Worm (Caenorhabditis elegans) whole organism, L1 larva: ENCODE results near the gene plk-3.

Source experiments
- C04F5.9 ChIP-seq: sonication (generic microtip); optimal IDR thresholded peaks from 2 replicates; lab custom pipeline; 2016; ENCODE audit warnings: missing genetic modification characterization, missing compliant biosample characterization
- C16A3.4 ChIP-seq: fragments of 150-350 bp; optimal IDR thresholded peaks from 2 replicates; lab custom pipeline; 2014; ENCODE audit warnings: missing biosample characterization, missing genetic modification characterization
- F16B12.6 ChIP-seq: fragments of 150-350 bp; optimal IDR thresholded peaks from 2 replicates; lab custom pipeline; 2014; ENCODE audit warnings: missing biosample characterization, missing genetic modification characterization
- Y116A8C.19 ChIP-seq: sonication (generic microtip); optimal IDR thresholded peaks from 2 replicates; lab custom pipeline; 2016; ENCODE audit warnings: missing compliant biosample characterization, missing genetic modification characterization, borderline replicate concordance
- aha-1 ChIP-seq: fragments of 150-350 bp; optimal IDR thresholded peaks from 2 replicates; lab custom pipeline; 2014; ENCODE audit warnings: missing biosample characterization, missing genetic modification characterization
- aly-2 ChIP-seq: fragments of 150-350 bp; optimal IDR thresholded peaks from 2 replicates; lab custom pipeline; 2014; ENCODE audit warnings: missing biosample characterization, missing genetic modification characterization
- ama-1 ChIP-seq: fragments of 150-350 bp; optimal IDR thresholded peaks from 2 replicates; lab custom pipeline; 2014
- ceh-63 ChIP-seq: fragments of 200-800 bp; sonication (Bioruptor generic); optimal IDR thresholded peaks from 2 replicates; lab custom pipeline; 2018; ENCODE audit warnings: mild to moderate bottlenecking, missing genetic modification characterization, missing compliant biosample characterization
- ceh-8 ChIP-seq: fragments of 200-800 bp; sonication (Bioruptor generic); optimal IDR thresholded peaks from 2 replicates; lab custom pipeline; 2018; ENCODE audit warnings: mild to moderate bottlenecking, missing genetic modification characterization, moderate library complexity, missing compliant biosample characterization
- ceh-82 ChIP-seq, 3 experiments: fragments of 150-350 bp in 1 of 3; sonication (generic microtip) in 2 of 3; optimal IDR thresholded peaks; 2 replicates each; lab custom pipeline; 2014 to 2017; ENCODE audit warnings: missing biosample characterization in 3 of 3, missing genetic modification characterization in 3 of 3
- ceh-88 ChIP-seq: fragments of 200-800 bp; sonication (Bioruptor generic); IDR thresholded peaks from 2 replicates; pipeline ENCODE4 v1.3.6; 2022; ENCODE audit warnings: missing genetic modification characterization, missing compliant biosample characterization
- ces-1 ChIP-seq: fragments of 150-350 bp; optimal IDR thresholded peaks from 2 replicates; lab custom pipeline; 2014; ENCODE audit warnings: missing biosample characterization, missing genetic modification reagents, missing genetic modification characterization
- dsc-1 ChIP-seq: sonication (generic microtip); optimal IDR thresholded peaks from 2 replicates; lab custom pipeline; 2016; ENCODE audit warnings: mild to moderate bottlenecking, missing genetic modification characterization, missing compliant biosample characterization
- efl-1 ChIP-seq, 4 experiments: fragments of 150-350 bp; optimal IDR thresholded peaks in 3 of 4; peaks in 1 of 4; 1 replicate in 1 of 4; 2 replicates in 3 of 4; lab custom pipeline; 2014; ENCODE audit warnings: missing biosample characterization in 2 of 4, missing genetic modification characterization in 2 of 4, missing genetic modification reagents in 2 of 4
- elt-2 ChIP-seq: sonication (generic microtip); optimal IDR thresholded peaks from 2 replicates; lab custom pipeline; 2016; ENCODE audit warnings: missing genetic modification characterization, mild to moderate bottlenecking, inconsistent platforms, missing compliant biosample characterization, missing genetic modification reagents
- ets-5 ChIP-seq: fragments of 200-800 bp; sonication (Bioruptor generic); IDR thresholded peaks from 2 replicates; pipeline ENCODE4 v1.3.6; 2022; ENCODE audit warnings: missing genetic modification characterization, missing compliant biosample characterization
- fkh-8 ChIP-seq: sonication (generic microtip); optimal IDR thresholded peaks from 2 replicates; lab custom pipeline; 2016; ENCODE audit warnings: mild to moderate bottlenecking, missing genetic modification characterization, missing compliant biosample characterization
- grh-1 ChIP-seq: fragments of 200-800 bp; sonication (Bioruptor generic); IDR thresholded peaks from 2 replicates; pipeline ENCODE4 v1.3.6; 2022; ENCODE audit warnings: missing genetic modification reagents, missing genetic modification characterization, missing compliant biosample characterization
- hlh-17 ChIP-seq: fragments of 200-800 bp; sonication (Bioruptor generic); optimal IDR thresholded peaks from 2 replicates; lab custom pipeline; 2018; ENCODE audit warnings: missing genetic modification characterization, mild to moderate bottlenecking, missing compliant biosample characterization, moderate library complexity, borderline replicate concordance
- hlh-4 ChIP-seq: sonication (generic microtip); optimal IDR thresholded peaks from 2 replicates; lab custom pipeline; 2016; ENCODE audit warnings: mild to moderate bottlenecking, missing genetic modification characterization, missing compliant biosample characterization
- irx-1 ChIP-seq: sonication (generic microtip); optimal IDR thresholded peaks from 2 replicates; lab custom pipeline; 2016; ENCODE audit warnings: missing genetic modification characterization, missing compliant biosample characterization
- lin-14 ChIP-seq: fragments of 200-800 bp; sonication (Bioruptor generic); optimal IDR thresholded peaks from 2 replicates; lab custom pipeline; 2018; ENCODE audit warnings: mild to moderate bottlenecking, missing genetic modification characterization, moderate library complexity, missing compliant biosample characterization
- lin-35 ChIP-seq, 2 experiments: fragments of 150-350 bp; optimal IDR thresholded peaks; 2 replicates each; lab custom pipeline; 2014; ENCODE audit warnings: missing biosample characterization in 2 of 2, missing genetic modification characterization in 2 of 2, missing genetic modification reagents in 2 of 2
- lin-39 ChIP-seq: fragments of 150-350 bp; optimal IDR thresholded peaks from 2 replicates; lab custom pipeline; 2014; ENCODE audit warnings: missing biosample characterization, missing genetic modification reagents, missing genetic modification characterization
- lsy-2 ChIP-seq, 2 experiments: fragments of 150-350 bp; optimal IDR thresholded peaks; 2 replicates each; lab custom pipeline; 2014; ENCODE audit warnings: missing biosample characterization in 2 of 2, missing genetic modification characterization in 2 of 2
- mep-1 ChIP-seq: fragments of 150-350 bp; optimal IDR thresholded peaks from 2 replicates; lab custom pipeline; 2014; ENCODE audit warnings: missing biosample characterization, missing genetic modification characterization
- nhr-11 ChIP-seq: fragments of 150-350 bp; optimal IDR thresholded peaks from 2 replicates; lab custom pipeline; 2014; ENCODE audit warnings: missing biosample characterization, missing genetic modification characterization
- nhr-19 ChIP-seq: fragments of 200-800 bp; sonication (Bioruptor generic); conservative IDR thresholded peaks from 2 replicates; pipeline ENCODE4 v1.3.6; 2022; ENCODE audit warnings: missing genetic modification characterization, missing compliant biosample characterization
- nhr-20 ChIP-seq: sonication (generic microtip); optimal IDR thresholded peaks from 2 replicates; lab custom pipeline; 2016; ENCODE audit warnings: mild to moderate bottlenecking, missing genetic modification characterization, missing compliant biosample characterization
- nhr-47 ChIP-seq: sonication (generic microtip); optimal IDR thresholded peaks from 2 replicates; lab custom pipeline; 2016; ENCODE audit warnings: mild to moderate bottlenecking, missing genetic modification characterization, moderate library complexity, missing compliant biosample characterization
- nhr-76 ChIP-seq: sonication (generic microtip); optimal IDR thresholded peaks from 2 replicates; lab custom pipeline; 2017; ENCODE audit warnings: missing biosample characterization, missing genetic modification characterization
- nhr-77 ChIP-seq: fragments of 150-350 bp; optimal IDR thresholded peaks from 2 replicates; lab custom pipeline; 2014; ENCODE audit warnings: missing biosample characterization, missing genetic modification characterization
- nhr-90 ChIP-seq: sonication (generic microtip); optimal IDR thresholded peaks from 2 replicates; lab custom pipeline; 2016; ENCODE audit warnings: mild to moderate bottlenecking, missing genetic modification characterization, missing compliant biosample characterization; ENCODE audit not compliant: poor library complexity
- pag-3 ChIP-seq: sonication (generic microtip); optimal IDR thresholded peaks from 2 replicates; lab custom pipeline; 2017; ENCODE audit warnings: missing genetic modification characterization, mild to moderate bottlenecking, missing compliant biosample characterization, antibody characterized with exemption, borderline replicate concordance; ENCODE audit not compliant: insufficient read depth
- pqm-1 ChIP-seq: sonication (generic microtip); optimal IDR thresholded peaks from 3 replicates; lab custom pipeline; 2017; ENCODE audit warnings: missing biosample characterization, missing genetic modification characterization
- skn-1 ChIP-seq: fragments of 150-350 bp; optimal IDR thresholded peaks from 2 replicates; lab custom pipeline; 2014; ENCODE audit warnings: missing biosample characterization, missing genetic modification characterization
- sptf-1 ChIP-seq: fragments of 150-350 bp; optimal IDR thresholded peaks from 2 replicates; lab custom pipeline; 2014; ENCODE audit warnings: missing biosample characterization, missing genetic modification characterization
- swsn-7 ChIP-seq: sonication (generic microtip); optimal IDR thresholded peaks from 2 replicates; lab custom pipeline; 2016; ENCODE audit warnings: missing genetic modification characterization, missing compliant biosample characterization
- tbx-2 ChIP-seq: sonication (generic microtip); optimal IDR thresholded peaks from 2 replicates; lab custom pipeline; 2016; ENCODE audit warnings: missing genetic modification characterization, missing compliant biosample characterization
- tlp-1 ChIP-seq: fragments of 150-350 bp; optimal IDR thresholded peaks from 2 replicates; lab custom pipeline; 2014; ENCODE audit warnings: missing biosample characterization, missing genetic modification characterization
- unc-86 ChIP-seq: sonication (generic microtip); optimal IDR thresholded peaks from 2 replicates; lab custom pipeline; 2016; ENCODE audit warnings: missing genetic modification characterization, missing compliant biosample characterization
- unc-98 ChIP-seq: fragments of 200-800 bp; sonication (Bioruptor generic); IDR thresholded peaks from 2 replicates; pipeline ENCODE4 v1.3.6; 2022; ENCODE audit warnings: missing genetic modification characterization, missing compliant biosample characterization
- vab-15 ChIP-seq: sonication (generic microtip); optimal IDR thresholded peaks from 2 replicates; lab custom pipeline; 2017; ENCODE audit warnings: missing genotype, mild to moderate bottlenecking, missing genetic modification characterization, missing compliant biosample characterization
- xbp-1 ChIP-seq: sonication (generic microtip); optimal IDR thresholded peaks from 2 replicates; lab custom pipeline; 2016; ENCODE audit warnings: missing genetic modification characterization, missing compliant biosample characterization
- zip-4 ChIP-seq: fragments of 200-800 bp; sonication (Bioruptor generic); optimal IDR thresholded peaks from 2 replicates; lab custom pipeline; 2018; ENCODE audit warnings: mild to moderate bottlenecking, missing genetic modification characterization, moderate library complexity, missing compliant biosample characterization
- ztf-11 ChIP-seq, 2 experiments: sonication (generic microtip); optimal IDR thresholded peaks; 2 replicates each; lab custom pipeline; 2016 to 2017; ENCODE audit warnings: missing genetic modification characterization in 2 of 2, missing biosample characterization in 1 of 2, missing compliant biosample characterization in 1 of 2
- ztf-4 ChIP-seq: fragments of 150-350 bp; optimal IDR thresholded peaks from 2 replicates; lab custom pipeline; 2014; ENCODE audit warnings: missing biosample characterization, missing genetic modification characterization

The plk-3 gene

ce11 chrIV:7506711-7507110, 33.7 kb upstream of the plk-3 start:
- TF ChIP-seq hlh-4 (no peak), nhr-76 (tag; lab: Kevin White, UChicago) (no peak), irx-1 (tag; lab: Kevin White, UChicago) (no peak), nhr-11 (tag; lab: Kevin White, UChicago) (no peak), fkh-8 (tag; lab: Kevin White, UChicago) (no peak), xbp-1 (tag; lab: Kevin White, UChicago) (no peak), ces-1 (GFP tag; lab: Kevin White, UChicago) (no peak), ceh-88 (GFP tag; lab: Robert Waterston, UW) (no peak), tlp-1 (tag; lab: Kevin White, UChicago) (no peak), nhr-77 (tag; lab: Kevin White, UChicago) (no peak), ceh-8 (GFP tag; lab: Kevin White, UChicago) (no peak), mep-1 (no peak), efl-1 (optimal IDR thresholded peaks at IDR 0.05; lab: Kevin White, UChicago) (no peak), efl-1 (GFP tag; optimal IDR thresholded peaks at IDR 0.05 in 1 of 2; lab: Kevin White, UChicago) (peak in 1 of 2 experiments; percentile 93), aha-1 (tag; lab: Kevin White, UChicago) (no peak), ets-5 (GFP tag; lab: Robert Waterston, UW) (0 out of 2 replicates have a peak, but pooled peaks have one; percentile 45), pag-3 (tag; lab: Kevin White, UChicago) (no peak)

- TF ChIP-seq Y116A8C.19 (tag; lab: Kevin White, UChicago) (no peak), nhr-20 (tag; lab: Kevin White, UChicago) (peak; percentile 14), unc-86 (tag; lab: Kevin White, UChicago) (no peak), C16A3.4 (no peak), aha-1 (tag; lab: Kevin White, UChicago) (no peak), ceh-8 (GFP tag; lab: Kevin White, UChicago) (no peak), nhr-11 (tag; lab: Kevin White, UChicago) (no peak), lin-39 (tag; lab: Kevin White, UChicago) (no peak), nhr-19 (peak; percentile 24; the same call in 1 of the 2 replicates), ceh-82 (tag; optimal IDR thresholded peaks at IDR 0.05; lab: Kevin White, UChicago) (no peak), ces-1 (GFP tag; lab: Kevin White, UChicago) (no peak), ztf-11 (tag; optimal IDR thresholded peaks at IDR 0.05; lab: Kevin White, UChicago) (peak in 1 of 2 experiments; percentile 11), lin-35 (GFP tag; optimal IDR thresholded peaks at IDR 0.05; lab: Kevin White, UChicago) (peak in 1 of 2 experiments; percentile 59), efl-1 (optimal IDR thresholded peaks at IDR 0.05; lab: Kevin White, UChicago) (peak in 1 of 2 experiments; percentile 15), efl-1 (GFP tag; optimal IDR thresholded peaks at IDR 0.05 in 1 of 2; lab: Kevin White, UChicago) (peak in 1 of 2 experiments; percentile 88), swsn-7 (tag; lab: Kevin White, UChicago) (peak; percentile 44), ama-1 (lab: Kevin White, UChicago) (peak; percentile 90), nhr-90 (peak; percentile 63), ets-5 (GFP tag; lab: Robert Waterston, UW) (no peak), sptf-1 (tag; lab: Kevin White, UChicago) (no peak), ceh-88 (GFP tag; lab: Robert Waterston, UW) (peak; percentile 25; the same call in 1 of the 2 replicates), tbx-2 (tag; lab: Kevin White, UChicago) (peak; percentile 1), hlh-4 (no peak), lsy-2 (tag; optimal IDR thresholded peaks at IDR 0.05; lab: Kevin White, UChicago) (peak in 1 of 2 experiments; percentile 32), zip-4 (GFP tag; lab: Kevin White, UChicago) (no peak), xbp-1 (tag; lab: Kevin White, UChicago) (no peak), lin-14 (GFP tag; lab: Kevin White, UChicago) (no peak), dsc-1 (tag; lab: Kevin White, UChicago) (peak; percentile 25), skn-1 (tag; lab: Kevin White, UChicago) (no peak), C04F5.9 (tag; lab: Kevin White, UChicago) (no peak), F16B12.6 (tag; lab: Kevin White, UChicago) (no peak), elt-2 (tag; lab: Kevin White, UChicago) (peak; percentile 3), unc-98 (GFP tag; lab: Robert Waterston, UW) (no peak), nhr-47 (tag; lab: Kevin White, UChicago) (peak; percentile 45), grh-1 (0 out of 2 replicates have a peak, but pooled peaks have one; percentile 28), vab-15 (tag; lab: Kevin White, UChicago) (no peak), pqm-1 (no peak), aly-2 (peak; percentile 87), ztf-4 (tag; lab: Kevin White, UChicago) (peak; percentile 67), ceh-63 (GFP tag; lab: Kevin White, UChicago) (no peak), hlh-17 (GFP tag; lab: Kevin White, UChicago) (no peak)
Measured at ce11 chrIV:7505866-7506488, 33.0 kb upstream of the plk-3 start.
